Worm (Caenorhabditis elegans) whole organism, late embryonic: ENCODE results near the gene unc-112.

ENCODE experiments used
- C38D4.7 ChIP-seq: fragments of 200-800 bp; sonication (Bioruptor generic); optimal IDR thresholded peaks from 2 replicates; lab custom pipeline; 2018; ENCODE audit warnings: mild to moderate bottlenecking, missing genetic modification characterization, moderate library complexity, missing compliant biosample characterization
- ama-1 ChIP-seq: fragments of 150-350 bp; optimal IDR thresholded peaks from 2 replicates; lab custom pipeline; 2014
- fkh-10 ChIP-seq: fragments of 150-350 bp; optimal IDR thresholded peaks from 2 replicates; lab custom pipeline; 2014; ENCODE audit warnings: missing biosample characterization, missing genetic modification reagents, missing genetic modification characterization
- nfya-1 ChIP-seq: sonication (generic microtip); optimal IDR thresholded peaks from 2 replicates; lab custom pipeline; 2017; ENCODE audit warnings: missing genetic modification characterization, mild to moderate bottlenecking, missing compliant biosample characterization, antibody characterized with exemption, moderate library complexity
- nhr-11 ChIP-seq: fragments of 150-350 bp; optimal IDR thresholded peaks from 2 replicates; lab custom pipeline; 2014; ENCODE audit warnings: missing biosample characterization, missing genetic modification characterization
- pha-4 ChIP-seq: fragments of 150-350 bp; optimal IDR thresholded peaks from 2 replicates; lab custom pipeline; 2018; ENCODE audit warnings: missing biosample characterization, missing genetic modification reagents, missing genetic modification characterization
- pqm-1 ChIP-seq: sonication (generic microtip); optimal IDR thresholded peaks from 2 replicates; lab custom pipeline; 2016; ENCODE audit warnings: missing genetic modification characterization, missing compliant biosample characterization
- rnt-1 ChIP-seq: sonication (generic microtip); optimal IDR thresholded peaks from 2 replicates; lab custom pipeline; 2016; ENCODE audit warnings: missing genetic modification characterization, missing compliant biosample characterization
- tbx-2 ChIP-seq: sonication (generic microtip); optimal IDR thresholded peaks from 2 replicates; lab custom pipeline; 2016; ENCODE audit warnings: missing genetic modification characterization, missing compliant biosample characterization

DNA sequence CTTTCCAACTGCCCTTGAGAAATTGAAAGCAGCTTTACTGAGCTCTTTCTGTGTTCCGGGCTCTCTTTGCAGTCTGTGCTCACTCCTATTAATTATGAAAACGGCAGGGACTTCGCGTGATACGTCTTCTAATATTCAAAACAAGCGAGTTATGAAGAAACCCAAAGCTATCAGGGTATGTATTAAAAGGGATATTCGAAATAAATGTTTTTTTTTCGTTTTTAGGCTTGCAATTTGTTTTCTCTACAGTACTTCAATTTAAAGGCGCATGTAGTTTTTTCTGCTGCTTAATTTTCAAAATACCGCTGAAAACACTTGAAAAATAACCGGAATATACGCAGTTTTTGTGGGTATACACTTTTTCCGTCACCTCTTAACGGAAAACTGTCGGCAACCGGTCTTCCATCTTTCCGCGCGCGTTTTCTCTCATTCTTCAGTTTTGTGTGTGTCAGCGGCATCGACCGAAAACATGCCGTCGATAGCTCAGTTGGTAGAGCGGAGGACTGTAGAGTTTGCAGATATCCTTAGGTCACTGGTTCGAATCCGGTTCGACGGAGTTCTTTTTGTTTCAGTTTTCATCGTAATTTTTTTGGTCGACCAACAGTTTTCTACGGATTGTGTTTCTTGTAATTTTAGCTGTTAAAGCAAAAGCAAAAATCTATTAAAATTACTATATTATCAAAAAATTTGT lies 7.2 kb downstream of the unc-112 start, which contains the start of gene gasr-8:
- TF ChIP-seq pha-4 (tag; lab: Kevin White, UChicago), result no peak
- TF ChIP-seq C38D4.7 (GFP tag; lab: Kevin White, UChicago), result peak; percentile 22
- no peak for TF ChIP-seq fkh-10
- no peak for TF ChIP-seq tbx-2
- TF ChIP-seq nfya-1 (tag; lab: Kevin White, UChicago), result peak; percentile 4
- TF ChIP-seq rnt-1 (tag; lab: Kevin White, UChicago), result no peak
- TF ChIP-seq pqm-1 (tag; lab: Kevin White, UChicago), result no peak
- TF ChIP-seq ama-1, result no peak
- no peak for TF ChIP-seq nhr-11 (tag; lab: Kevin White, UChicago)
